Worm (Caenorhabditis elegans) whole organism, early embryonic: ENCODE measurements around the gene F28A10.1.

Experiments used
- F13C5.2 ChIP-seq: sonication (generic microtip); optimal IDR thresholded peaks from 2 replicates; lab custom pipeline; 2017; ENCODE audit warnings: mild to moderate bottlenecking, missing genetic modification characterization, inconsistent platforms, missing compliant biosample characterization
- ama-1 ChIP-seq: fragments of 150-350 bp; optimal IDR thresholded peaks from 2 replicates; lab custom pipeline; 2014
- ceh-13 ChIP-seq: fragments of 200-800 bp; sonication (Bioruptor generic); optimal IDR thresholded peaks from 2 replicates; lab custom pipeline; 2018; ENCODE audit warnings: mild to moderate bottlenecking, missing genetic modification characterization, missing compliant biosample characterization
- pes-1 ChIP-seq: fragments of 200-800 bp; sonication (Bioruptor generic); IDR thresholded peaks from 2 replicates; pipeline ENCODE4 v1.3.6; 2022; ENCODE audit warnings: missing genetic modification reagents, missing genetic modification characterization, missing compliant biosample characterization
- scrt-1 ChIP-seq: fragments of 200-800 bp; sonication (Bioruptor generic); IDR thresholded peaks from 2 replicates; pipeline ENCODE4 v1.3.6; 2022; ENCODE audit warnings: missing genetic modification characterization, missing compliant biosample characterization
- tbx-37 ChIP-seq: fragments of 200-800 bp; sonication (Bioruptor generic); conservative IDR thresholded peaks from 2 replicates; pipeline ENCODE4 v1.3.6; 2022; ENCODE audit warnings: missing genetic modification reagents, missing genetic modification characterization, missing compliant biosample characterization

DNA sequence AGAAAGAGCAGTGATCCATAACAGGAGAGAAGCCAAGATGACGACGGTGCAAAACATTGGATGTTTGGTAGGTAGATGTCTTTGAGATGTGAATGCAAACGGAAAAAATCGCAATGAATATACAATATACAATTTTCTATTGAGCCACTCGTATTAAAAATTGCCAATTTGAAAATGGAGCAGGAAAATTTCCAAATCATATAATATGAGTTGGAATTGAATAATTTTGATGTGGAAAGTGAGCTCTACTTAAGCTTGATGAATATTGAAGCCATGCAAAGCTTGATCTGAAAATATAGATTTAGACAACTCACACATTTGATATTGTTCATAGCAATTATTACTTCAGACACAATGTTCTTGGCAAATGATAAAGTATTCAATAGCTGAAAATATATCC lies 12.8 kb downstream of the F28A10.1 start, which contains the start of gene F28A10.8:
- TF ChIP-seq pes-1 (GFP tag; lab: Robert Waterston, UW), result no peak
- no peak for TF ChIP-seq tbx-37 (GFP tag; lab: Robert Waterston, UW)
- no peak for TF ChIP-seq ama-1
- TF ChIP-seq F13C5.2 (tag; lab: Kevin White, UChicago), result no peak
- TF ChIP-seq scrt-1 (GFP tag; lab: Robert Waterston, UW), result no peak
- no peak for TF ChIP-seq ceh-13 (GFP tag; lab: Kevin White, UChicago)
